Worm (Caenorhabditis elegans): ENCODE measurements around the gene bas-1.

ce11 chrIII:5591668-5592149 lies 20.4 kb upstream of the bas-1 start, which contains the start of the genes ddx-15 and ucr-1:
- TF ChIP-seq med-1 (GFP tag; optimal IDR thresholded peaks at IDR 0.05; ENCODE audit: insufficient read depth) = no peak
- TF ChIP-seq flt-1 (GFP tag; IDR thresholded peaks at IDR 0.05) = no peak
- TF ChIP-seq T22C8.4 (GFP tag; IDR thresholded peaks at IDR 0.05) = no peak
- TF ChIP-seq ref-1 (GFP tag; conservative IDR thresholded peaks at IDR 0.05) = no peak
